Fruit fly (Drosophila melanogaster): ENCODE data around the gene Myo61F.

The Myo61F gene

dm6 chr3L:1275767-1276166 lies 42.5 kb upstream of the Myo61F start, which contains the start of gene CG32333 (continued):
- peak; percentile 19 for TF ChIP-seq CG13894 (tag; optimal IDR thresholded peaks at IDR 0.05)
- no peak for TF ChIP-seq gsb (GFP tag; IDR thresholded peaks at IDR 0.05)
- TF ChIP-seq CG3163 (GFP tag; optimal IDR thresholded peaks at IDR 0.05) = peak; percentile 71
- TF ChIP-seq CG8290 (GFP tag; optimal IDR thresholded peaks at IDR 0.05) = no peak
- no peak for TF ChIP-seq CG8290 (tag; optimal IDR thresholded peaks at IDR 0.05)
- TF ChIP-seq CG4404 (GFP tag; IDR thresholded peaks at IDR 0.05) = no peak
- TF ChIP-seq grau (tag; optimal IDR thresholded peaks at IDR 0.05) = no peak
- no peak for TF ChIP-seq CG9215 (GFP tag; IDR thresholded peaks at IDR 0.05)
- no peak for TF ChIP-seq az2 (GFP tag; optimal IDR thresholded peaks at IDR 0.05)
- peak; percentile 2 for TF ChIP-seq abd-A (tag; optimal IDR thresholded peaks at IDR 0.05)
- TF ChIP-seq Side (GFP tag; optimal IDR thresholded peaks at IDR 0.05) = no peak
- TF ChIP-seq Aef1 (GFP tag; IDR thresholded peaks at IDR 0.05) = no peak
- TF ChIP-seq tx (GFP tag; optimal IDR thresholded peaks at IDR 0.05) = no peak
- no peak for TF ChIP-seq unpg (GFP tag; optimal IDR thresholded peaks at IDR 0.05)
- no peak for TF ChIP-seq CG2875 (GFP tag; optimal IDR thresholded peaks at IDR 0.05)
- no peak for TF ChIP-seq Hr3 (GFP tag; optimal IDR thresholded peaks at IDR 0.05)
- TF ChIP-seq HLH4C (GFP tag; IDR thresholded peaks at IDR 0.05; ENCODE audit: partially characterized antibody) = 0 out of 3 replicates have a peak, but pooled peaks have one; percentile 15
- TF ChIP-seq CG10147 (GFP tag; optimal IDR thresholded peaks at IDR 0.05) = no peak
- TF ChIP-seq ham (GFP tag; IDR thresholded peaks at IDR 0.05) = no peak
- TF ChIP-seq CG2129 (GFP tag; IDR thresholded peaks at IDR 0.05; ENCODE audit: partially characterized antibody) = no peak
- TF ChIP-seq CG1647 (GFP tag; optimal IDR thresholded peaks at IDR 0.05) = no peak
- TF ChIP-seq Med (GFP tag) = peak; percentile 67
- no peak for TF ChIP-seq bsh (GFP tag; optimal IDR thresholded peaks at IDR 0.05)
- TF ChIP-seq Dp (GFP tag; optimal IDR thresholded peaks at IDR 0.05) = no peak
- peak; percentile 45 for TF ChIP-seq Jarid2 (GFP tag; optimal IDR thresholded peaks at IDR 0.05)
- TF ChIP-seq br (optimal IDR thresholded peaks at IDR 0.05) = no peak
- no peak for TF ChIP-seq CG9817 (tag; optimal IDR thresholded peaks at IDR 0.05)
- TF ChIP-seq Trl (optimal IDR thresholded peaks at IDR 0.05) = peak; percentile 42 to 68
- TF ChIP-seq Trl (GFP tag; optimal IDR thresholded peaks at IDR 0.05) = no peak
- no peak for TF ChIP-seq ERR (GFP tag; optimal IDR thresholded peaks at IDR 0.05)
- TF ChIP-seq ranshi (GFP tag; IDR thresholded peaks at IDR 0.05) = peak; percentile 34; the same call in 1 of the 2 replicates
- no peak for TF ChIP-seq CG17612 (GFP tag; IDR thresholded peaks at IDR 0.05)
- no peak for TF ChIP-seq sens (GFP tag)
- TF ChIP-seq CG42726 (GFP tag; IDR thresholded peaks at IDR 0.05; ENCODE audit: partially characterized antibody) = peak; percentile 45; the same call in 1 of the 2 replicates
- TF ChIP-seq D19B (GFP tag; optimal IDR thresholded peaks at IDR 0.05) = no peak
- no peak for TF ChIP-seq eyg (GFP tag; optimal IDR thresholded peaks at IDR 0.05)
- no peak for TF ChIP-seq B-H2 (GFP tag; optimal IDR thresholded peaks at IDR 0.05)

- TF ChIP-seq Dbx (GFP tag; IDR thresholded peaks at IDR 0.05) = no peak
- no peak for TF ChIP-seq CG1602 (GFP tag; optimal IDR thresholded peaks at IDR 0.05)
- no peak for TF ChIP-seq kni (GFP tag; optimal IDR thresholded peaks at IDR 0.05)
- TF ChIP-seq pros (GFP tag; optimal IDR thresholded peaks at IDR 0.05) = no peak
- TF ChIP-seq D19B (GFP tag; optimal IDR thresholded peaks at IDR 0.05) = no peak
Observed at dm6 chr3L:1277937-1278336, 40.3 kb upstream of the Myo61F start.

DNA sequence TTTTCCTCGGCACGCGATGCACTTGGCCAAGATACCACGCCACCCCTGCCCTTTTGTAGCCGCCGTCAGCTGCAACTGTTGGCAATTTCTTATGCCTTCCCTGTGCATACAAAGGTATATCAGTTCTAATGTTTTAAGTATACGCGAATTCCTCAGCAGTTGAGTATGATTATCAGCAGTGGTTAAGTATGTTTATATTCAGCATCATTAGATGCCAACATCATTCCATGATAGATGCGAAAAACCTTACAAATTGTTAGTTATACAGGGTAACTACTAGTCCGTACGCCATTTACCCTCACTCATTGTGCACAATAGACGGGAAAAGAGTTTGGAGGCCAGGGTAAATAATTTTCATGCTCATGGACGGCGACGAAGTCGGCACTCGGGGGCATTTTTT lies 38.6 kb upstream of the Myo61F start:
- TF ChIP-seq ac (GFP tag; optimal IDR thresholded peaks at IDR 0.05) = no peak
- TF ChIP-seq CG8290 (GFP tag; optimal IDR thresholded peaks at IDR 0.05) = no peak
- peak in 1 of 2 experiments; percentile 12 for TF ChIP-seq CG8290 (tag; optimal IDR thresholded peaks at IDR 0.05)
- peak; percentile 28; the same call in 1 of the 3 replicates for TF ChIP-seq dysf (GFP tag; IDR thresholded peaks at IDR 0.05)
- TF ChIP-seq row (GFP tag; IDR thresholded peaks at IDR 0.05) = peak; percentile 30; the same call in 1 of the 3 replicates
- 0 out of 2 replicates have a peak, but pooled peaks have one; percentile 11 for TF ChIP-seq ssp (GFP tag; IDR thresholded peaks at IDR 0.05)
- TF ChIP-seq CoRest (tag; optimal IDR thresholded peaks at IDR 0.05) = no peak
- peak; percentile 19 for TF ChIP-seq Med (GFP tag)
- no peak for TF ChIP-seq cas (GFP tag; IDR thresholded peaks at IDR 0.05)
- 0 out of 2 replicates have a peak, but pooled peaks have one; percentile 9 for TF ChIP-seq lmd (GFP tag; IDR thresholded peaks at IDR 0.05)
- TF ChIP-seq CG2120 (GFP tag; optimal IDR thresholded peaks at IDR 0.05) = peak; percentile 17
- peak; percentile 26; the same call in 1 of the 2 replicates for TF ChIP-seq Drgx (GFP tag; IDR thresholded peaks at IDR 0.05)
- 0 out of 2 replicates have a peak, but pooled peaks have one; percentile 16 for TF ChIP-seq CG3847 (GFP tag; IDR thresholded peaks at IDR 0.05)

Measured in whole organism, embryonic.